Worm (Caenorhabditis elegans): Measurements from ENCODE around the gene lin-56.

DNA sequence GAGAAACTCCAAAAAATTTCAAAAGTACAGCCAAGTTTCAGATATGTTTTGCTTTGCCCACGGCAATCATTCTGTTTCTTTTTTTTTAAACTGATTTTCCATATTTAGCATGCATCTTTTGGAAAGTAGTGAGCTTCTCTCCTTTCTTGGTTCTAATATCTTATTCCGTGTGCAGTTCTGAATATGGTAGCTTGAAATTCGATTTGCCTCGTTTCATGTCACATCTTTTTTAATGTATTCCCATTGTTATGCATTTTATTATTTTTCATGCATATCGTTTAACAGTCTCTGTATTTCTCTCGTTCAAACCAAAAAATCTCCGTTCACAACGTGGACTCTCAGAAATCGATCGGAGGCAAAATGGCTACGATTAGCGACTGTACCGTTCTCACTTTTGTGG is 44.7 kb downstream of the lin-56 start, which contains the start of gene ZK666.14:
- TF ChIP-seq hmbx-1 (tag; optimal IDR thresholded peaks at IDR 0.05) (no peak), ama-1 (optimal IDR thresholded peaks at IDR 0.05) (no peak), flt-1 (GFP tag; IDR thresholded peaks at IDR 0.05) (no peak), hmg-4 (GFP tag; optimal IDR thresholded peaks at IDR 0.05) (no peak), scrt-1 (GFP tag; IDR thresholded peaks at IDR 0.05) (no peak), sea-1 (GFP tag; conservative IDR thresholded peaks at IDR 0.05) (no peak), hnd-1 (tag; optimal IDR thresholded peaks at IDR 0.05) (no peak), F13C5.2 (tag; optimal IDR thresholded peaks at IDR 0.05) (no peak), B0310.2 (tag; optimal IDR thresholded peaks at IDR 0.05) (no peak), aly-1 (tag; optimal IDR thresholded peaks at IDR 0.05) (no peak), pes-1 (GFP tag; IDR thresholded peaks at IDR 0.05) (no peak)

Data from whole organism, early embryonic.